Worm (Caenorhabditis elegans) whole organism, dauer: ENCODE data around the gene nkb-2.

Experiments
- unc-62 ChIP-seq: sonication (generic microtip); optimal IDR thresholded peaks from 2 replicates; lab custom pipeline; 2017; ENCODE audit warnings: missing biosample characterization, missing genetic modification reagents, missing genetic modification characterization

The nkb-2 gene

ce11 chrIV:10577600-10577999 is 13.1 kb upstream of the nkb-2 start:
- TF ChIP-seq unc-62 (GFP tag; lab: Kevin White, UChicago), result no peak

ce11 chrIV:10578367-10578766 is 12.4 kb upstream of the nkb-2 start, which contains the start of gene lgc-43:
lgc-43 (plus strand) TSS chrIV:10578667.
- no peak for TF ChIP-seq unc-62 (GFP tag; lab: Kevin White, UChicago)

ce11 chrIV:10584237-10584636 is 6.5 kb upstream of the nkb-2 start, which contains the start of gene oac-8:
oac-8 (plus strand) TSS chrIV:10584537.
- TF ChIP-seq unc-62 (GFP tag; lab: Kevin White, UChicago), result no peak

- TF ChIP-seq unc-62 (GFP tag; lab: Kevin White, UChicago), result no peak
These were observed 1.7 kb upstream of the nkb-2 start, which contains the start of gene C43F9.4 for ce11 chrIV:10589072-10589471. C43F9.4 (minus strand) TSS chrIV:10589172.

ce11 chrIV:10593570-10593969 is 2.8 kb downstream of the nkb-2 start, which contains the start of gene C43F9.7:
C43F9.7 (minus strand) TSS chrIV:10593670.
- TF ChIP-seq unc-62 (GFP tag; lab: Kevin White, UChicago), result no peak

ce11 chrIV:10596505-10596904 is 5.8 kb downstream of the nkb-2 start, which contains the start of gene C43F9.11:
C43F9.11 (plus strand) TSS chrIV:10596805.
- TF ChIP-seq unc-62 (GFP tag; lab: Kevin White, UChicago), result no peak

- no peak for TF ChIP-seq unc-62 (GFP tag; lab: Kevin White, UChicago)
These were observed 9.3 kb downstream of the nkb-2 start, which contains the start of gene R09H10.1 for ce11 chrIV:10599983-10600382. R09H10.1 (plus strand) TSS chrIV:10600283.

- no peak for TF ChIP-seq unc-62 (GFP tag; lab: Kevin White, UChicago)
These were observed 11.9 kb downstream of the nkb-2 start, which contains the start of gene R09H10.2 for ce11 chrIV:10602644-10603043. R09H10.2 (plus strand) TSS chrIV:10602944.

ce11 chrIV:10606575-10607080 is 15.9 kb downstream of the nkb-2 start, which contains the start of gene R09H10.3:
R09H10.3 (plus strand) TSS chrIV:10607030.
- TF ChIP-seq unc-62 (GFP tag; lab: Kevin White, UChicago), result no peak

- TF ChIP-seq unc-62 (GFP tag; lab: Kevin White, UChicago), result no peak
These were observed 17.6 kb downstream of the nkb-2 start, which contains the start of gene R09H10.6 for ce11 chrIV:10608275-10608674. R09H10.6 (plus strand) TSS chrIV:10608575.

- TF ChIP-seq unc-62 (GFP tag; lab: Kevin White, UChicago), result no peak
These were observed 19.2 kb downstream of the nkb-2 start for ce11 chrIV:10609920-10610319.

- TF ChIP-seq unc-62 (GFP tag; lab: Kevin White, UChicago), result no peak
These were observed 21.6 kb downstream of the nkb-2 start for ce11 chrIV:10612281-10612680.

- TF ChIP-seq unc-62 (GFP tag; lab: Kevin White, UChicago), result no peak
These were observed 24.3 kb downstream of the nkb-2 start, which contains the start of gene ptr-14 for ce11 chrIV:10614918-10615477. ptr-14 (plus strand) TSS chrIV:10615427.

- no peak for TF ChIP-seq unc-62 (GFP tag; lab: Kevin White, UChicago)
These were observed 25.6 kb downstream of the nkb-2 start for ce11 chrIV:10616366-10616765.

ce11 chrIV:10617099-10617498 is 26.4 kb downstream of the nkb-2 start:
- TF ChIP-seq unc-62 (GFP tag; lab: Kevin White, UChicago), result no peak

- TF ChIP-seq unc-62 (GFP tag; lab: Kevin White, UChicago), result no peak
These were observed 30.1 kb downstream of the nkb-2 start, which contains the start of gene R09H10.7 for ce11 chrIV:10620811-10621210. R09H10.7 (plus strand) TSS chrIV:10621111.

- no peak for TF ChIP-seq unc-62 (GFP tag; lab: Kevin White, UChicago)
These were observed 38.0 kb downstream of the nkb-2 start, which contains the start of gene R09H10.5 for ce11 chrIV:10628724-10629123. R09H10.5 (minus strand) TSS chrIV:10628829.
